Worm (Caenorhabditis elegans) whole organism, young adult: Measurements from ENCODE around the gene pfd-5.

Experiments used
- B0035.1 ChIP-seq: sonication (generic microtip); optimal IDR thresholded peaks from 2 replicates; lab custom pipeline; 2016; ENCODE audit warnings: missing genetic modification characterization, mild to moderate bottlenecking, missing compliant biosample characterization, missing genotype, missing genetic modification reagents
- C06A6.2 ChIP-seq: fragments of 200-800 bp; sonication (Bioruptor generic); conservative IDR thresholded peaks from 2 replicates; pipeline ENCODE4 v1.3.6; 2022; ENCODE audit warnings: missing genetic modification characterization, missing compliant biosample characterization
- F49E8.2 ChIP-seq: sonication (generic microtip); optimal IDR thresholded peaks from 3 replicates; lab custom pipeline; 2017; ENCODE audit warnings: missing genetic modification characterization, mild to moderate bottlenecking, missing compliant biosample characterization, antibody characterized with exemption, moderate library complexity; ENCODE audit not compliant: insufficient read depth
- Y53G8AR.9 ChIP-seq: fragments of 200-800 bp; sonication (Bioruptor generic); conservative IDR thresholded peaks from 2 replicates; pipeline ENCODE4 v1.3.6; 2022; ENCODE audit warnings: missing genetic modification reagents, missing genetic modification characterization, missing compliant biosample characterization
- ama-1 ChIP-seq, 3 experiments: fragments of 150-350 bp in 1 of 3; sonication (generic microtip) in 2 of 3; optimal IDR thresholded peaks; 2 replicates each; lab custom pipeline; 2014 to 2018; ENCODE audit warnings: missing biosample characterization in 2 of 3, missing genetic modification characterization in 2 of 3, missing genetic modification reagents in 2 of 3
- hrde-1 ChIP-seq: sonication (generic microtip); optimal IDR thresholded peaks from 2 replicates; lab custom pipeline; 2016; ENCODE audit warnings: missing genetic modification characterization, mild to moderate bottlenecking, missing compliant biosample characterization, moderate library complexity, missing genotype, missing genetic modification reagents, borderline replicate concordance
- lag-1 ChIP-seq: fragments of 200-800 bp; sonication (Bioruptor generic); IDR thresholded peaks from 2 replicates; pipeline ENCODE4 v1.3.6; 2022; ENCODE audit warnings: missing genetic modification reagents, missing genetic modification characterization, missing compliant biosample characterization
- let-526 ChIP-seq: fragments of 200-800 bp; sonication (Bioruptor generic); IDR thresholded peaks from 2 replicates; pipeline ENCODE4 v1.3.6; 2022; ENCODE audit warnings: missing genetic modification reagents, missing genetic modification characterization, missing compliant biosample characterization
- pha-4 ChIP-seq: fragments of 150-350 bp; sonication (generic microtip); optimal IDR thresholded peaks from 2 replicates; lab custom pipeline; 2014; ENCODE audit warnings: missing biosample characterization, missing genetic modification reagents, missing genetic modification characterization
- unc-62 ChIP-seq: fragments of 150-350 bp; optimal IDR thresholded peaks from 2 replicates; lab custom pipeline; 2014; ENCODE audit warnings: missing biosample characterization, missing genetic modification reagents, missing genetic modification characterization

DNA sequence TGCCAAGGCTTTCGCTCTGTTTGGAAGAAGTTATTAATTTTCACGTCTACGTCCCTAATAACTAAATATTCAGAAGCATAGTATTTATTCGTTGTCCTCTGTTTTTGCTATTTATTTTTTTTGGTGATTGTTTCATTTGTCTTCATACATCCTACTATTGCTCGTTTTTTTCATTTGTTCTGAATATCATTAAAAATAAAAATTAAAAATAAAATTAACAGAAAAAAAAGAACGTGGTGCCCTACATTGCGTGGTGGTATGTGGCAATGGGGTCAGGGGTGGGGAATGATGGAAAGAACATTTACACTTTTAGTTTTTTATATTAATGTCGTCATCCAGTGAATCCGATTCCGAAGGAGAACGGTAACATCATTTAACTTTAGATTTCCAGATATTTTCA is 42.4 kb upstream of the pfd-5 start, which contains the start of gene ztf-31:
- no peak for TF ChIP-seq B0035.1 (tag; lab: Kevin White, UChicago)
- TF ChIP-seq let-526, result no peak
- TF ChIP-seq F49E8.2 (tag; lab: Kevin White, UChicago), result no peak
- TF ChIP-seq ama-1 (optimal IDR thresholded peaks at IDR 0.05; lab: Kevin White, UChicago), result no peak
- TF ChIP-seq ama-1 (GFP tag; optimal IDR thresholded peaks at IDR 0.05; lab: Kevin White, UChicago), result no peak
- no peak for TF ChIP-seq Y53G8AR.9 (GFP tag; lab: Robert Waterston, UW)
- no peak for TF ChIP-seq pha-4 (tag; lab: Kevin White, UChicago)
- no peak for TF ChIP-seq lag-1 (GFP tag; lab: Robert Waterston, UW)
- TF ChIP-seq unc-62 (GFP tag; lab: Kevin White, UChicago), result no peak
- TF ChIP-seq C06A6.2 (GFP tag; lab: Robert Waterston, UW), result no peak
- TF ChIP-seq hrde-1 (tag; lab: Kevin White, UChicago), result no peak
